Worm (Caenorhabditis elegans) whole organism, late embryonic: ENCODE measurements around the gene C53D6.10.

Experiments used
- T23F11.4 ChIP-seq: fragments of 200-800 bp; sonication (Bioruptor generic); optimal IDR thresholded peaks from 2 replicates; lab custom pipeline; 2018; ENCODE audit warnings: mild to moderate bottlenecking, missing genetic modification characterization, missing compliant biosample characterization
- ama-1 ChIP-seq: fragments of 150-350 bp; optimal IDR thresholded peaks from 2 replicates; lab custom pipeline; 2014
- ceh-30 ChIP-seq: fragments of 150-350 bp; optimal IDR thresholded peaks from 2 replicates; lab custom pipeline; 2014; ENCODE audit warnings: missing biosample characterization, missing genetic modification characterization
- ceh-34 ChIP-seq: sonication (generic microtip); optimal IDR thresholded peaks from 2 replicates; lab custom pipeline; 2016; ENCODE audit warnings: mild to moderate bottlenecking, missing genetic modification characterization, missing compliant biosample characterization
- ceh-9 ChIP-seq: sonication (generic microtip); optimal IDR thresholded peaks from 2 replicates; lab custom pipeline; 2016; ENCODE audit warnings: mild to moderate bottlenecking, missing genetic modification characterization, inconsistent platforms, missing compliant biosample characterization
- elt-4 ChIP-seq: sonication (generic microtip); optimal IDR thresholded peaks from 2 replicates; lab custom pipeline; 2016; ENCODE audit warnings: missing genetic modification characterization, missing compliant biosample characterization
- hlh-8 ChIP-seq: sonication (generic microtip); optimal IDR thresholded peaks from 2 replicates; lab custom pipeline; 2016; ENCODE audit warnings: missing genotype, missing genetic modification characterization, missing compliant biosample characterization
- lin-11 ChIP-seq: fragments of 200-800 bp; sonication (Bioruptor generic); optimal IDR thresholded peaks from 2 replicates; lab custom pipeline; 2018; ENCODE audit warnings: mild to moderate bottlenecking, missing genetic modification characterization, missing compliant biosample characterization
- nhr-11 ChIP-seq: fragments of 150-350 bp; optimal IDR thresholded peaks from 2 replicates; lab custom pipeline; 2014; ENCODE audit warnings: missing biosample characterization, missing genetic modification characterization
- tbx-2 ChIP-seq: sonication (generic microtip); optimal IDR thresholded peaks from 2 replicates; lab custom pipeline; 2016; ENCODE audit warnings: missing genetic modification characterization, missing compliant biosample characterization
- unc-3 ChIP-seq, 2 experiments: fragments of 200-800 bp in 1 of 2; sonication (Bioruptor generic) in 1 of 2; sonication (generic microtip) in 1 of 2; conservative IDR thresholded peaks in 1 of 2; optimal IDR thresholded peaks in 1 of 2; 2 replicates each; pipeline versions ENCODE4 v1.3.6 to Lab custom; 2016 to 2022; ENCODE audit warnings: missing compliant biosample characterization in 2 of 2, missing genetic modification characterization in 2 of 2, missing genetic modification reagents in 1 of 2
- unc-42 ChIP-seq: sonication (generic microtip); optimal IDR thresholded peaks from 2 replicates; lab custom pipeline; 2016; ENCODE audit warnings: missing genotype, missing genetic modification characterization, missing compliant biosample characterization
- unc-86 ChIP-seq: sonication (generic microtip); optimal IDR thresholded peaks from 2 replicates; lab custom pipeline; 2016; ENCODE audit warnings: missing genetic modification characterization, missing compliant biosample characterization

ce11 chrIV:9045252-9045651 is 11.0 kb upstream of the C53D6.10 start, which contains the start of gene Y73F4A.1:
- TF ChIP-seq T23F11.4 (GFP tag; lab: Kevin White, UChicago) (no peak), lin-11 (tag; lab: Kevin White, UChicago) (no peak), ceh-9 (tag; lab: Kevin White, UChicago) (no peak), ama-1 (no peak), ceh-34 (tag; lab: Kevin White, UChicago) (no peak), tbx-2 (tag; lab: Kevin White, UChicago) (no peak), unc-3 (GFP tag; conservative IDR thresholded peaks at IDR 0.05; lab: Robert Waterston, UW) (no peak), unc-3 (tag; optimal IDR thresholded peaks at IDR 0.05; lab: Kevin White, UChicago) (no peak), ceh-30 (no peak), nhr-11 (tag; lab: Kevin White, UChicago) (no peak), unc-42 (no peak), elt-4 (tag; lab: Kevin White, UChicago) (no peak), unc-86 (tag; lab: Kevin White, UChicago) (no peak), hlh-8 (tag; lab: Kevin White, UChicago) (no peak)
